Fruit fly (Drosophila melanogaster): ENCODE data around the gene muc.

muc gene

dm6 chr2L:7420305-7421287, 6.1 kb upstream of the muc start (continued):
- TF ChIP-seq pan (optimal IDR thresholded peaks at IDR 0.05) (no peak), Sp1 (GFP tag; optimal IDR thresholded peaks at IDR 0.05) (peak; percentile 87), CG9705 (GFP tag; optimal IDR thresholded peaks at IDR 0.05) (no peak), foxo (GFP tag; optimal IDR thresholded peaks at IDR 0.05) (peak in 1 of 2 experiments; percentile 89)

dm6 chr2L:7422429-7423283, 4.0 kb upstream of the muc start:
- TF ChIP-seq usp (GFP tag; optimal IDR thresholded peaks at IDR 0.05): no peak
- peak; percentile 77 for TF ChIP-seq woc (GFP tag; optimal IDR thresholded peaks at IDR 0.05)
- TF ChIP-seq rgr (GFP tag; optimal IDR thresholded peaks at IDR 0.05): peak; percentile 66
- TF ChIP-seq brk (GFP tag; optimal IDR thresholded peaks at IDR 0.05): no peak
- TF ChIP-seq Dfd (GFP tag; optimal IDR thresholded peaks at IDR 0.05): no peak
- peak; percentile 64 for TF ChIP-seq HLH106 (tag; optimal IDR thresholded peaks at IDR 0.05)
- no peak for TF ChIP-seq CrebA (GFP tag; optimal IDR thresholded peaks at IDR 0.05; ENCODE audit: borderline replicate concordance)
- TF ChIP-seq Hr83 (GFP tag; optimal IDR thresholded peaks at IDR 0.05; ENCODE audit: poor library complexity, severe bottlenecking): peak; percentile 98
- peak; percentile 60 for TF ChIP-seq OdsH (GFP tag; optimal IDR thresholded peaks at IDR 0.05)
- no peak for TF ChIP-seq br (GFP tag; optimal IDR thresholded peaks at IDR 0.05)
- TF ChIP-seq Myc (optimal IDR thresholded peaks at IDR 0.05): no peak
- TF ChIP-seq Vsx2 (GFP tag; optimal IDR thresholded peaks at IDR 0.05; ENCODE audit: partially characterized antibody): peak; percentile 52
- no peak for TF ChIP-seq GATAd (GFP tag; optimal IDR thresholded peaks at IDR 0.05)
- no peak for TF ChIP-seq Rel (GFP tag; optimal IDR thresholded peaks at IDR 0.05)
- peak; percentile 75 for TF ChIP-seq Rel (tag; optimal IDR thresholded peaks at IDR 0.05)
- TF ChIP-seq sv (GFP tag; optimal IDR thresholded peaks at IDR 0.05): no peak
- peak; percentile 92 for TF ChIP-seq Dif (GFP tag; optimal IDR thresholded peaks at IDR 0.05; ENCODE audit: partially characterized antibody)
- TF ChIP-seq psq (GFP tag; optimal IDR thresholded peaks at IDR 0.05): peak; percentile 84
- no peak for TF ChIP-seq Mio (GFP tag; optimal IDR thresholded peaks at IDR 0.05)
- peak; percentile 55 for TF ChIP-seq dmrt93B (GFP tag; optimal IDR thresholded peaks at IDR 0.05)
- peak; percentile 11 for TF ChIP-seq CG9705 (GFP tag; optimal IDR thresholded peaks at IDR 0.05)
- no peak for TF ChIP-seq sage (GFP tag; optimal IDR thresholded peaks at IDR 0.05)
- TF ChIP-seq Jra (GFP tag; optimal IDR thresholded peaks at IDR 0.05): peak; percentile 94
- TF ChIP-seq foxo (GFP tag; optimal IDR thresholded peaks at IDR 0.05): peak in 1 of 2 experiments; percentile 74
- TF ChIP-seq dsf (GFP tag; optimal IDR thresholded peaks at IDR 0.05; ENCODE audit: borderline replicate concordance): no peak
- TF ChIP-seq jim (GFP tag; optimal IDR thresholded peaks at IDR 0.05): peak; percentile 75
- no peak for TF ChIP-seq lola (GFP tag; optimal IDR thresholded peaks at IDR 0.05)
- peak; percentile 78 for TF ChIP-seq tai (GFP tag; optimal IDR thresholded peaks at IDR 0.05)
- TF ChIP-seq Hr78 (GFP tag; optimal IDR thresholded peaks at IDR 0.05): no peak
- TF ChIP-seq N (GFP tag; optimal IDR thresholded peaks at IDR 0.05): peak; percentile 23
- peak; percentile 74 for TF ChIP-seq Sp1 (GFP tag; optimal IDR thresholded peaks at IDR 0.05)
- peak; percentile 64 for TF ChIP-seq fru (GFP tag; optimal IDR thresholded peaks at IDR 0.05)
- peak; percentile 41 for TF ChIP-seq h (GFP tag; optimal IDR thresholded peaks at IDR 0.05)
- TF ChIP-seq Hnf4 (GFP tag; optimal IDR thresholded peaks at IDR 0.05): peak; percentile 66
- no peak for TF ChIP-seq CG32264 (GFP tag; optimal IDR thresholded peaks at IDR 0.05)
- no peak for TF ChIP-seq Abd-B (GFP tag; optimal IDR thresholded peaks at IDR 0.05)
- TF ChIP-seq ey (GFP tag; optimal IDR thresholded peaks at IDR 0.05): peak; percentile 69
- peak; percentile 69 to 73 for TF ChIP-seq dl (GFP tag; optimal IDR thresholded peaks at IDR 0.05; ENCODE audit: insufficient read depth in 1 of 2, partially characterized antibody in 2 of 2)
- no peak for TF ChIP-seq pan (optimal IDR thresholded peaks at IDR 0.05)
